Worm (Caenorhabditis elegans): Measurements from ENCODE around the gene bbs-4.

Gene bbs-4

ce11 chrIII:9595563-9595962, 16.4 kb downstream of the bbs-4 start, which contains the start of gene rom-2:
rom-2 (minus strand) TSS chrIII:9595663.
- no peak for TF ChIP-seq ztf-11 (tag; optimal IDR thresholded peaks at IDR 0.05)
- no peak for TF ChIP-seq nhr-43 (tag; optimal IDR thresholded peaks at IDR 0.05; ENCODE audit: poor library complexity, severe bottlenecking)
- no peak for TF ChIP-seq unc-62 (GFP tag; optimal IDR thresholded peaks at IDR 0.05)
- no peak for TF ChIP-seq daf-12 (tag; optimal IDR thresholded peaks at IDR 0.05)
- no peak for TF ChIP-seq nhr-237 (tag; optimal IDR thresholded peaks at IDR 0.05)
- TF ChIP-seq egl-5 (tag; optimal IDR thresholded peaks at IDR 0.05) = no peak
- no peak for TF ChIP-seq ama-1 (optimal IDR thresholded peaks at IDR 0.05)
- TF ChIP-seq nhr-67 (tag; optimal IDR thresholded peaks at IDR 0.05) = no peak

- TF ChIP-seq skn-1 (tag; optimal IDR thresholded peaks at IDR 0.05) (no peak), nhr-25 (tag; optimal IDR thresholded peaks at IDR 0.05) (no peak), nhr-11 (tag; optimal IDR thresholded peaks at IDR 0.05) (no peak), unc-39 (tag; optimal IDR thresholded peaks at IDR 0.05) (no peak), pqm-1 (tag; optimal IDR thresholded peaks at IDR 0.05) (peak; percentile 84), elt-3 (tag; optimal IDR thresholded peaks at IDR 0.05) (no peak), snpc-4 (tag; optimal IDR thresholded peaks at IDR 0.05) (no peak), nhr-43 (tag; optimal IDR thresholded peaks at IDR 0.05; ENCODE audit: poor library complexity, severe bottlenecking) (no peak), mdl-1 (tag; optimal IDR thresholded peaks at IDR 0.05) (no peak), elt-2 (tag; optimal IDR thresholded peaks at IDR 0.05) (peak; percentile 80), jun-1 (tag; optimal IDR thresholded peaks at IDR 0.05) (peak; percentile 36)
Observed at ce11 chrIII:9592118-9592517, 19.9 kb downstream of the bbs-4 start, which contains the start of gene acox-1.5. acox-1.5 (minus strand) TSS chrIII:9592192.

ce11 chrIII:9590212-9590611, 21.8 kb downstream of the bbs-4 start:
- TF ChIP-seq ceh-82 (tag; optimal IDR thresholded peaks at IDR 0.05) = no peak
- peak; percentile 34 for TF ChIP-seq jun-1 (tag; optimal IDR thresholded peaks at IDR 0.05)
- peak; percentile 93 for TF ChIP-seq elt-2 (tag; optimal IDR thresholded peaks at IDR 0.05)
- TF ChIP-seq eor-1 (tag; optimal IDR thresholded peaks at IDR 0.05) = no peak
- TF ChIP-seq ztf-4 (tag; optimal IDR thresholded peaks at IDR 0.05) = no peak
- TF ChIP-seq unc-62 (GFP tag; optimal IDR thresholded peaks at IDR 0.05) = no peak
- no peak for TF ChIP-seq egl-5 (tag; optimal IDR thresholded peaks at IDR 0.05)
- no peak for TF ChIP-seq nhr-67 (tag; optimal IDR thresholded peaks at IDR 0.05)
- no peak for TF ChIP-seq unc-39 (tag; optimal IDR thresholded peaks at IDR 0.05)
- TF ChIP-seq fkh-10 (GFP tag; optimal IDR thresholded peaks at IDR 0.05) = no peak
- no peak for TF ChIP-seq fos-1 (tag; optimal IDR thresholded peaks at IDR 0.05)
- no peak for TF ChIP-seq mdl-1 (tag; optimal IDR thresholded peaks at IDR 0.05)
- TF ChIP-seq nhr-77 (tag; optimal IDR thresholded peaks at IDR 0.05) = no peak
- TF ChIP-seq elt-1 (tag; optimal IDR thresholded peaks at IDR 0.05) = no peak
- TF ChIP-seq mml-1 (tag; optimal IDR thresholded peaks at IDR 0.05) = no peak
- no peak for TF ChIP-seq fkh-2 (tag; optimal IDR thresholded peaks at IDR 0.05)
- peak; percentile 87 for TF ChIP-seq pqm-1 (tag; optimal IDR thresholded peaks at IDR 0.05)
- TF ChIP-seq ceh-9 (tag; optimal IDR thresholded peaks at IDR 0.05) = no peak
- TF ChIP-seq pha-4 (tag; optimal IDR thresholded peaks at IDR 0.05) = peak; percentile 22
- no peak for TF ChIP-seq nhr-43 (tag; optimal IDR thresholded peaks at IDR 0.05; ENCODE audit: poor library complexity, severe bottlenecking)
- no peak for TF ChIP-seq nhr-23 (tag; optimal IDR thresholded peaks at IDR 0.05)
- no peak for TF ChIP-seq nhr-76 (tag; optimal IDR thresholded peaks at IDR 0.05)
- TF ChIP-seq ceh-28 (tag; optimal IDR thresholded peaks at IDR 0.05) = no peak
- TF ChIP-seq zag-1 (tag; optimal IDR thresholded peaks at IDR 0.05) = no peak
- TF ChIP-seq aly-2 (tag; optimal IDR thresholded peaks at IDR 0.05) = no peak

ce11 chrIII:9585314-9585713, 26.7 kb downstream of the bbs-4 start:
- TF ChIP-seq fkh-10 (GFP tag; optimal IDR thresholded peaks at IDR 0.05) = peak; percentile 67
- TF ChIP-seq nfya-1 (tag; optimal IDR thresholded peaks at IDR 0.05; ENCODE audit: insufficient read depth) = no peak

ce11 chrIII:9583224-9583623, 28.8 kb downstream of the bbs-4 start:
- TF ChIP-seq ama-1 (optimal IDR thresholded peaks at IDR 0.05) = no peak
